Fruit fly (Drosophila melanogaster) whole organism, embryonic: ENCODE results near the gene CG15423.

Experiments
- ATbp ChIP-seq: fragments of 200-800 bp; sonication (Bioruptor generic); optimal IDR thresholded peaks from 2 replicates; lab custom pipeline; 2017; ENCODE audit warnings: missing biosample characterization, mild to moderate bottlenecking, missing genetic modification characterization, missing genetic modification reagents
- Abd-B ChIP-seq: fragments of 200-800 bp; sonication (Bioruptor generic); optimal IDR thresholded peaks from 2 replicates; lab custom pipeline; 2018; ENCODE audit warnings: missing biosample characterization, mild to moderate bottlenecking, missing genetic modification characterization, moderate library complexity
- B-H1 ChIP-seq: fragments of 200-800 bp; sonication (Bioruptor generic); IDR thresholded peaks from 3 replicates; pipeline ENCODE4 v1.3.6; 2022; ENCODE audit warnings: missing biosample characterization, missing genetic modification characterization
- Bdp1 ChIP-seq: fragments of 200-800 bp; sonication (Bioruptor generic); optimal IDR thresholded peaks from 3 replicates; lab custom pipeline; 2016; ENCODE audit warnings: missing biosample characterization, missing genetic modification characterization
- CG10147 ChIP-seq: fragments of 200-800 bp; sonication (Bioruptor generic); optimal IDR thresholded peaks from 2 replicates; lab custom pipeline; 2019; ENCODE audit warnings: missing biosample characterization, mild to moderate bottlenecking, missing genetic modification characterization, moderate library complexity
- CG12155 ChIP-seq: fragments of 200-800 bp; sonication (Bioruptor generic); optimal IDR thresholded peaks from 3 replicates; lab custom pipeline; 2016; ENCODE audit warnings: missing biosample characterization, missing genetic modification characterization
- CG1233 ChIP-seq: fragments of 200-800 bp; sonication (Bioruptor generic); optimal IDR thresholded peaks from 4 replicates; lab custom pipeline; 2018; ENCODE audit warnings: missing biosample characterization, mild to moderate bottlenecking, missing genetic modification characterization
- CG12391 ChIP-seq: fragments of 200-800 bp; sonication (Bioruptor generic); optimal IDR thresholded peaks from 3 replicates; lab custom pipeline; 2018; ENCODE audit warnings: missing biosample characterization, mild to moderate bottlenecking, missing genetic modification characterization, moderate library complexity
- CG12744 ChIP-seq: fragments of 200-800 bp; sonication (Bioruptor generic); optimal IDR thresholded peaks from 2 replicates; lab custom pipeline; 2016; ENCODE audit warnings: missing biosample characterization, missing genetic modification characterization
- CG13624 ChIP-seq: fragments of 200-800 bp; sonication (Bioruptor generic); optimal IDR thresholded peaks from 2 replicates; lab custom pipeline; 2016; ENCODE audit warnings: missing biosample characterization, missing genetic modification characterization
- CG13775 ChIP-seq: fragments of 200-800 bp; sonication (Bioruptor generic); optimal IDR thresholded peaks from 3 replicates; lab custom pipeline; 2017; ENCODE audit warnings: missing biosample characterization, mild to moderate bottlenecking, missing genetic modification characterization
- CG15479 ChIP-seq: fragments of 200-800 bp; sonication (Bioruptor generic); optimal IDR thresholded peaks from 3 replicates; lab custom pipeline; 2019; ENCODE audit warnings: missing biosample characterization, mild to moderate bottlenecking, missing genetic modification characterization, moderate library complexity
- CG1832 ChIP-seq: fragments of 200-800 bp; sonication (Bioruptor generic); optimal IDR thresholded peaks from 2 replicates; lab custom pipeline; 2017; ENCODE audit warnings: missing biosample characterization, mild to moderate bottlenecking, missing genetic modification characterization, inconsistent platforms
- CG2678 ChIP-seq: fragments of 200-800 bp; sonication (Bioruptor generic); optimal IDR thresholded peaks from 3 replicates; lab custom pipeline; 2019; ENCODE audit warnings: missing biosample characterization, mild to moderate bottlenecking, missing genetic modification characterization, moderate library complexity
- CG34422 ChIP-seq: fragments of 200-800 bp; sonication (Bioruptor generic); IDR thresholded peaks from 3 replicates; pipeline ENCODE4 v1.3.6; 2022; ENCODE audit warnings: missing biosample characterization, missing genetic modification characterization
- CG4707 ChIP-seq: fragments of 200-800 bp; sonication (Bioruptor generic); optimal IDR thresholded peaks from 2 replicates; lab custom pipeline; 2018; ENCODE audit warnings: missing biosample characterization, mild to moderate bottlenecking, missing genetic modification characterization, moderate library complexity
- CG5180 ChIP-seq: fragments of 200-800 bp; sonication (Bioruptor generic); optimal IDR thresholded peaks from 3 replicates; lab custom pipeline; 2017; ENCODE audit warnings: missing biosample characterization, missing genetic modification characterization, mild to moderate bottlenecking, moderate library complexity, missing genetic modification reagents
- CG6683 ChIP-seq: fragments of 200-800 bp; sonication (Bioruptor generic); optimal IDR thresholded peaks from 2 replicates; lab custom pipeline; 2017; ENCODE audit warnings: missing biosample characterization, mild to moderate bottlenecking, missing genetic modification characterization, missing genetic modification reagents
- CG7357 ChIP-seq: fragments of 200-800 bp; sonication (Bioruptor generic); IDR thresholded peaks from 3 replicates; pipeline ENCODE4 v1.3.6; 2022; ENCODE audit warnings: missing biosample characterization, missing genetic modification characterization
- CG7745 ChIP-seq: fragments of 200-800 bp; sonication (Bioruptor generic); optimal IDR thresholded peaks from 2 replicates; lab custom pipeline; 2018; ENCODE audit warnings: missing biosample characterization, mild to moderate bottlenecking, missing genetic modification characterization, moderate library complexity
- CG8290 ChIP-seq, 3 experiments: fragments of 200-800 bp; sonication (Bioruptor generic); optimal IDR thresholded peaks; 2 replicates each; lab custom pipeline; 2016 to 2019; ENCODE audit warnings: missing biosample characterization in 3 of 3, missing genetic modification characterization in 3 of 3, mild to moderate bottlenecking in 2 of 3, moderate library complexity in 1 of 3
- Doc2 ChIP-seq: fragments of 200-800 bp; sonication (Bioruptor generic); IDR thresholded peaks from 2 replicates; pipeline ENCODE4 v1.3.6; 2022; ENCODE audit warnings: missing biosample characterization, missing genetic modification characterization
- Elba2 ChIP-seq: fragments of 200-800 bp; sonication (Bioruptor generic); optimal IDR thresholded peaks from 3 replicates; lab custom pipeline; 2016; ENCODE audit warnings: missing biosample characterization, missing genetic modification characterization
- GATAe ChIP-seq: fragments of 200-800 bp; sonication (Bioruptor generic); conservative IDR thresholded peaks from 2 replicates; pipeline ENCODE4 v1.3.6; 2022; ENCODE audit warnings: missing biosample characterization, missing genetic modification characterization
- Mad ChIP-seq: fragments of 200-800 bp; sonication (Bioruptor generic); optimal IDR thresholded peaks from 2 replicates; lab custom pipeline; 2016; ENCODE audit warnings: missing biosample characterization, missing genetic modification characterization
- NC2β ChIP-seq: fragments of 200-800 bp; sonication (Bioruptor generic); optimal IDR thresholded peaks from 2 replicates; lab custom pipeline; 2016; ENCODE audit warnings: missing biosample characterization, missing genetic modification characterization
- Neu2 ChIP-seq: fragments of 200-800 bp; sonication (Bioruptor generic); optimal IDR thresholded peaks from 3 replicates; lab custom pipeline; 2016; ENCODE audit warnings: missing biosample characterization, missing genetic modification characterization, borderline replicate concordance
- Scr ChIP-seq: fragments of 200-800 bp; sonication (Bioruptor generic); IDR thresholded peaks from 2 replicates; pipeline ENCODE4 v1.3.6; 2022; ENCODE audit warnings: missing biosample characterization, missing genetic modification characterization; ENCODE audit not compliant: partially characterized antibody
- Spps ChIP-seq: fragments of 200-800 bp; sonication (Bioruptor generic); optimal IDR thresholded peaks from 2 replicates; lab custom pipeline; 2018; ENCODE audit warnings: missing biosample characterization, mild to moderate bottlenecking, missing genetic modification characterization
- Trl ChIP-seq, 3 experiments: fragments of >200 bp in 2 of 3; fragments of 200-800 bp in 1 of 3; sonication (Bioruptor generic) in 1 of 3; optimal IDR thresholded peaks; 2 replicates in 1 of 3; 3 replicates in 2 of 3; lab custom pipeline; 2016 to 2017; ENCODE audit warnings: missing biosample characterization in 1 of 3, missing genetic modification characterization in 1 of 3
- YL-1 ChIP-seq: fragments of 200-800 bp; sonication (Bioruptor generic); optimal IDR thresholded peaks from 3 replicates; lab custom pipeline; 2017; ENCODE audit warnings: missing biosample characterization, mild to moderate bottlenecking, missing genetic modification characterization
- ab ChIP-seq: fragments of 200-800 bp; sonication (Bioruptor generic); optimal IDR thresholded peaks from 2 replicates; lab custom pipeline; 2016; ENCODE audit warnings: missing biosample characterization, missing genetic modification characterization
- bbx ChIP-seq: fragments of 200-800 bp; sonication (Bioruptor generic); IDR thresholded peaks from 2 replicates; pipeline ENCODE4 v1.3.6; 2022; ENCODE audit warnings: missing biosample characterization, missing genetic modification characterization; ENCODE audit not compliant: partially characterized antibody
- chinmo ChIP-seq: fragments of 200-800 bp; sonication (Bioruptor generic); IDR thresholded peaks from 4 replicates; pipeline ENCODE4 v1.3.6; 2022; ENCODE audit warnings: missing biosample characterization, missing genetic modification characterization; ENCODE audit not compliant: partially characterized antibody
- esg ChIP-seq: fragments of 200-800 bp; sonication (Bioruptor generic); conservative IDR thresholded peaks from 2 replicates; pipeline ENCODE4 v1.3.6; 2022; ENCODE audit warnings: missing biosample characterization, missing genetic modification characterization
- h ChIP-seq: fragments of >200 bp; optimal IDR thresholded peaks from 2 replicates; lab custom pipeline; 2017
- inv ChIP-seq: fragments of 200-800 bp; sonication (Bioruptor generic); IDR thresholded peaks from 2 replicates; pipeline ENCODE4 v1.3.6; 2022; ENCODE audit warnings: missing biosample characterization, missing genetic modification characterization; ENCODE audit not compliant: partially characterized antibody
- kni ChIP-seq: fragments of 200-800 bp; sonication (Bioruptor generic); optimal IDR thresholded peaks from 3 replicates; lab custom pipeline; 2017; ENCODE audit warnings: mild to moderate bottlenecking, missing biosample characterization, missing genetic modification reagents, missing genetic modification characterization
- lov ChIP-seq, 2 experiments: fragments of 200-800 bp in 1 of 2; fragments of >200 bp in 1 of 2; sonication (Bioruptor generic) in 1 of 2; IDR thresholded peaks in 1 of 2; optimal IDR thresholded peaks in 1 of 2; 2 replicates in 1 of 2; 3 replicates in 1 of 2; pipeline versions ENCODE4 v1.3.6 to Lab custom; 2017 to 2022; ENCODE audit warnings: missing biosample characterization in 1 of 2, missing genetic modification characterization in 1 of 2
- nerfin-2 ChIP-seq: fragments of 200-800 bp; sonication (Bioruptor generic); IDR thresholded peaks from 2 replicates; pipeline ENCODE4 v1.3.6; 2022; ENCODE audit warnings: missing biosample characterization, missing genetic modification characterization; ENCODE audit not compliant: partially characterized antibody
- pros ChIP-seq: fragments of 200-800 bp; sonication (Bioruptor generic); optimal IDR thresholded peaks from 3 replicates; lab custom pipeline; 2019; ENCODE audit warnings: missing biosample characterization, mild to moderate bottlenecking, missing genetic modification characterization, moderate library complexity
- psq ChIP-seq: fragments of 200-800 bp; sonication (Bioruptor generic); optimal IDR thresholded peaks from 2 replicates; lab custom pipeline; 2017; ENCODE audit warnings: missing biosample characterization, missing genetic modification characterization
- sens-2 ChIP-seq: fragments of 200-800 bp; sonication (Bioruptor generic); IDR thresholded peaks from 2 replicates; pipeline ENCODE4 v1.3.6; 2022; ENCODE audit warnings: missing biosample characterization, missing genetic modification characterization
- sug ChIP-seq: fragments of 200-800 bp; optimal IDR thresholded peaks from 2 replicates; lab custom pipeline; 2019; ENCODE audit warnings: missing biosample characterization, mild to moderate bottlenecking, missing genetic modification characterization, moderate library complexity
- tll ChIP-seq, 2 experiments: fragments of 200-800 bp in 1 of 2; fragments of >200 bp in 1 of 2; sonication (Bioruptor generic) in 1 of 2; optimal IDR thresholded peaks; 2 replicates each; lab custom pipeline; 2017 to 2019; ENCODE audit warnings: missing biosample characterization in 2 of 2, missing genetic modification characterization in 2 of 2, mild to moderate bottlenecking in 1 of 2, moderate library complexity in 1 of 2
- trh ChIP-seq: fragments of 200-800 bp; sonication (Bioruptor generic); optimal IDR thresholded peaks from 2 replicates; lab custom pipeline; 2016; ENCODE audit warnings: missing biosample characterization, missing genetic modification characterization
- zfh1 ChIP-seq: fragments of 200-800 bp; sonication (Bioruptor generic); IDR thresholded peaks from 3 replicates; pipeline ENCODE4 v1.3.6; 2022; ENCODE audit warnings: missing biosample characterization, missing genetic modification characterization

Gene CG15423

dm6 chr2L:4028026-4028425 lies 22.2 kb downstream of the CG15423 start (continued):
- TF ChIP-seq CG1233 (GFP tag; lab: Kevin White, UChicago) (no peak), CG13775 (no peak), CG12391 (tag; lab: Kevin White, UChicago) (no peak), Mad (GFP tag; lab: Kevin White, UChicago) (no peak)

- TF ChIP-seq Trl (optimal IDR thresholded peaks at IDR 0.05; lab: Kevin White, UChicago) (peak in 1 of 2 experiments; percentile 16), Trl (GFP tag; optimal IDR thresholded peaks at IDR 0.05; lab: Kevin White, UChicago) (no peak), CG7357 (GFP tag; lab: Robert Waterston, UW) (no peak), CG6683 (GFP tag; lab: Kevin White, UChicago) (no peak), B-H1 (GFP tag; lab: Robert Waterston, UW) (no peak), zfh1 (no peak), CG12744 (GFP tag; lab: Kevin White, UChicago) (no peak), lov (optimal IDR thresholded peaks at IDR 0.05; lab: Kevin White, UChicago) (no peak), lov (GFP tag; IDR thresholded peaks at IDR 0.05; lab: Robert Waterston, UW) (no peak), CG5180 (GFP tag; lab: Kevin White, UChicago) (peak; percentile 65), pros (peak; percentile 96), bbx (GFP tag; lab: Robert Waterston, UW) (no peak), NC2β (GFP tag; lab: Kevin White, UChicago) (no peak), nerfin-2 (GFP tag; lab: Robert Waterston, UW) (no peak), Doc2 (GFP tag; lab: Robert Waterston, UW) (no peak), Neu2 (GFP tag; lab: Kevin White, UChicago) (no peak), CG4707 (GFP tag; lab: Kevin White, UChicago) (no peak), chinmo (GFP tag; lab: Robert Waterston, UW) (0 out of 4 replicates have a peak, but pooled peaks have one; percentile 43), trh (GFP tag; lab: Kevin White, UChicago) (no peak), psq (GFP tag; lab: Kevin White, UChicago) (peak; percentile 63), sens-2 (GFP tag; lab: Robert Waterston, UW) (no peak), Scr (GFP tag; lab: Robert Waterston, UW) (no peak), Bdp1 (GFP tag; lab: Kevin White, UChicago) (no peak), GATAe (GFP tag; lab: Robert Waterston, UW) (no peak), Abd-B (GFP tag; lab: Kevin White, UChicago) (no peak), h (lab: Kevin White, UChicago) (no peak), CG10147 (GFP tag; lab: Kevin White, UChicago) (no peak), tll (GFP tag; optimal IDR thresholded peaks at IDR 0.05; lab: Kevin White, UChicago) (peak in 1 of 2 experiments; percentile 33), ATbp (GFP tag; lab: Kevin White, UChicago) (no peak), CG8290 (GFP tag; optimal IDR thresholded peaks at IDR 0.05; lab: Kevin White, UChicago) (no peak), CG8290 (tag; optimal IDR thresholded peaks at IDR 0.05; lab: Kevin White, UChicago) (no peak), CG12155 (GFP tag; lab: Kevin White, UChicago) (no peak), CG7745 (tag; lab: Kevin White, UChicago) (no peak), sug (no peak), YL-1 (GFP tag; lab: Kevin White, UChicago) (no peak), inv (GFP tag; lab: Robert Waterston, UW) (no peak), CG2678 (no peak), CG13624 (GFP tag; lab: Kevin White, UChicago) (no peak), CG1832 (GFP tag; lab: Kevin White, UChicago) (peak; percentile 64), CG34422 (GFP tag; lab: Robert Waterston, UW) (no peak), Elba2 (peak; percentile 71), esg (GFP tag; lab: Robert Waterston, UW) (no peak), kni (GFP tag; lab: Kevin White, UChicago) (peak; percentile 58), CG15479 (GFP tag; lab: Kevin White, UChicago) (peak; percentile 77), Spps (tag; lab: Kevin White, UChicago) (no peak), ab (GFP tag; lab: Kevin White, UChicago) (no peak)
Observed at dm6 chr2L:4028697-4029096, 22.9 kb downstream of the CG15423 start.
